Fruit fly (Drosophila melanogaster) Kc167 (cell line): ENCODE measurements around the gene Hmu.

Experiments used
- Myc ChIP-seq: fragments of >200 bp; optimal IDR thresholded peaks from 2 replicates; lab custom pipeline; 2017; ENCODE audit warnings: missing external identifiers
- Sin3A ChIP-seq: fragments of >200 bp; optimal IDR thresholded peaks from 2 replicates; lab custom pipeline; 2018; ENCODE audit warnings: missing external identifiers
- h ChIP-seq: fragments of >200 bp; optimal IDR thresholded peaks from 3 replicates; lab custom pipeline; 2018; ENCODE audit warnings: missing external identifiers
- insv ChIP-seq: fragments of >200 bp; optimal IDR thresholded peaks from 3 replicates; lab custom pipeline; 2018; ENCODE audit warnings: missing external identifiers
- psq ChIP-seq: fragments of >200 bp; optimal IDR thresholded peaks from 2 replicates; lab custom pipeline; 2017; ENCODE audit warnings: missing external identifiers
- ttk ChIP-seq: sonication (Bioruptor generic); optimal IDR thresholded peaks from 2 replicates; lab custom pipeline; 2017; ENCODE audit warnings: missing external identifiers

DNA sequence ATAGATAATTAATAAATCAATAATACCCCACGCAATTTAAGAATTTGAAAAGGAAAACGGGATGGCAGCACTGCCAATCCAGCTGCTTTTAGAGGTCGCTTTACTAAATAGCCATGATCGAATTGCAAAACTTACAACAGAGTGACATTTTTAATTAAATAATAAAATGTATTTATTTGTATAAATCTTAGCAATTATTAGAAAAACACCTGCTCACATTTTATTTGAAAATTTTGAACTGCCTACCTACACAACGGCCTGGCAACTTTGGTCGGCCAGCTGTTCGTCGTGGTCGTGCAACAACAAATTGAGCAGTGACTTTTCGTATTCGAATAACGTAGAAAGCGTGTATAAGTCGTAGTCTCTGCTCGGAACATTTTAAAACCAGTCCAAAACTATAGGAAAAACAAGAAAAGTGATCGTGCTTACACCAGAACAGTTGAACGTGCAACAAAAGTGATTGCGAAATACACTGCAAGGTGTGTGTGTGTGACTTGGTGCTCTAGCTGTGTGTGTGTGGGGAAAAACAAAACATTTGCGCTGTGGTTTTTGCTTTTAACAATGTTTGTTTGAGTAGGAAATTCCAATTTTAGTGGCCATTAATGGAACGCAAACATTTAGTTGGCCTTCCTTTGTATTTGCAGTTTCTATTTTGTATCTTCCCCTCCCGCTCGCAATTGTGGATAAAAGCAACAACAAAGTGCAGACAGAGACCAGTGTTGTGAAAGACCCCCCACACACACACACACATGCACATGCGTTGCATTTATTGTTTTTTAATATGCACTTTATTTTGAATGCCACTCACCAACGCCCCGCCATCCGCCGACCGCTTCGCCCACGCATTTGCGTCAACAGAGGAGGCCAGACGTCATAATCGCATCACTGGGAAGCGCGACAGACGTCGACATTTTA, 13.8 kb upstream of the Hmu start, which contains the start of gene CG5938:
- TF ChIP-seq h (lab: Kevin White, UChicago): no peak
- TF ChIP-seq ttk (lab: Kevin White, UChicago): no peak
- no peak for TF ChIP-seq Myc
- no peak for TF ChIP-seq psq
- no peak for TF ChIP-seq Sin3A (lab: Kevin White, UChicago)
- TF ChIP-seq insv: no peak
